Worm (Caenorhabditis elegans): Measurements from ENCODE around the gene his-70.

The his-70 gene

DNA sequence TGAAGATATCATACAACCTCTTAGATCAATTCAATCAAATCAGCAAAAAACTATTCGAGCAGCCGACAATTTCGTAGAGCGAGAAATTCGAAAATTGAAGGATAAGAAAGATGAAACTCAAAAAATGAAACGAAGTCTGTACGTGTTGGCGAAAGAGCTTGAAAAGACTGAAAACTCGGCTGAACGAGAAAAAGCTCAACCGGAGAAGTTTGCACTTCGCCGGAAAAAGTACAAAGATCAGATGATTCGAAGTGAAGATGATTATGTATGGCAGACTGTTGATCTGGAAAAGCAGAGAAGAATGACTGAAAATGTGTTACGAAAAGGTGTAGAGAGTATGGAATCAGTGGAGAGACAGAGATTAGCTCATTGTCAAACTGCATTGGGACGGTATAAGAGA lies 46.9 kb downstream of the his-70 start:
- no peak for TF ChIP-seq mec-3 (tag; optimal IDR thresholded peaks at IDR 0.05; ENCODE audit: borderline replicate concordance)
- no peak for TF ChIP-seq Y22D7AL.16 (tag; optimal IDR thresholded peaks at IDR 0.05)
- TF ChIP-seq ref-2 (tag; optimal IDR thresholded peaks at IDR 0.05) = no peak
- TF ChIP-seq ceh-22 (tag; optimal IDR thresholded peaks at IDR 0.05) = no peak
- TF ChIP-seq nfya-1 (tag; optimal IDR thresholded peaks at IDR 0.05) = no peak
- TF ChIP-seq dmd-4 (tag; optimal IDR thresholded peaks at IDR 0.05; ENCODE audit: borderline replicate concordance) = no peak
- no peak for TF ChIP-seq ceh-18 (tag; optimal IDR thresholded peaks at IDR 0.05)
- TF ChIP-seq odd-2 (tag; optimal IDR thresholded peaks at IDR 0.05) = no peak
- no peak for TF ChIP-seq pha-4 (tag; optimal IDR thresholded peaks at IDR 0.05)
- no peak for TF ChIP-seq ceh-2 (tag; optimal IDR thresholded peaks at IDR 0.05)
- TF ChIP-seq pag-3 (tag; optimal IDR thresholded peaks at IDR 0.05; ENCODE audit: borderline replicate concordance) = no peak
- no peak for TF ChIP-seq nhr-11 (tag; optimal IDR thresholded peaks at IDR 0.05)

DNA sequence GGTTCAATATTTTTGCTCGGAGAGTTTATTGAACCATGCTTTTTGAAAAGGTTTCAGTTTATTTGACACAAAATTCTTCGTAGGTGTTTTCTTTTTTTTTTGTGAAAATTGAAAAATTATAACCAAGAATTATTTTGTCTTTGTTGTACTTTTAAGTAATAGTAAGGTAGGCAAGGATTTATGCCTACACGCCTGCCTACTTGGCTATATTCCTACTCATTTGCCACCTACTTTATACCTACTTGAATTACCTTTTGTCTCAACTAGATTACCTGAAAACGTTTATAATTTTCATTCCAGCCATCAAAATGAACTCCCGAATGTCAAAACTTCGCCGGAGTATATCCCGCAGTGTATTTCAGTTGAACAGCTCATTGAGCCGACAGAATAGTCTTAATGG lies 47.9 kb downstream of the his-70 start, which contains the start of gene C36E8.4:
Gene C36E8.4, plus strand, starts transcription at position 301 of the 400 bp plus-strand sequence.
- no peak for TF ChIP-seq ref-2 (tag; optimal IDR thresholded peaks at IDR 0.05)
- no peak for TF ChIP-seq ztf-16 (tag; optimal IDR thresholded peaks at IDR 0.05)
- no peak for TF ChIP-seq pat-9 (tag; optimal IDR thresholded peaks at IDR 0.05)
- no peak for TF ChIP-seq pag-3 (tag; optimal IDR thresholded peaks at IDR 0.05; ENCODE audit: borderline replicate concordance)
- no peak for TF ChIP-seq ceh-22 (tag; optimal IDR thresholded peaks at IDR 0.05)
- no peak for TF ChIP-seq Y22D7AL.16 (tag; optimal IDR thresholded peaks at IDR 0.05)
- no peak for TF ChIP-seq syd-9 (tag; optimal IDR thresholded peaks at IDR 0.05)
- TF ChIP-seq C38D4.7 (GFP tag; optimal IDR thresholded peaks at IDR 0.05) = no peak
- no peak for TF ChIP-seq rnt-1 (tag; optimal IDR thresholded peaks at IDR 0.05)
- no peak for TF ChIP-seq hlh-30 (tag; optimal IDR thresholded peaks at IDR 0.05; ENCODE audit: insufficient read depth)
- TF ChIP-seq pax-1 (tag; optimal IDR thresholded peaks at IDR 0.05) = no peak
- TF ChIP-seq unc-86 (tag; optimal IDR thresholded peaks at IDR 0.05) = no peak
- no peak for TF ChIP-seq gmeb-2 (tag; optimal IDR thresholded peaks at IDR 0.05)
- no peak for TF ChIP-seq T23F11.4 (GFP tag; optimal IDR thresholded peaks at IDR 0.05)
- TF ChIP-seq nfya-1 (tag; optimal IDR thresholded peaks at IDR 0.05) = no peak
- TF ChIP-seq dmd-4 (tag; optimal IDR thresholded peaks at IDR 0.05; ENCODE audit: borderline replicate concordance) = no peak
- TF ChIP-seq ceh-45 (GFP tag; IDR thresholded peaks at IDR 0.05) = no peak

- TF ChIP-seq lim-6 (tag; optimal IDR thresholded peaks at IDR 0.05) (no peak), pha-4 (tag; optimal IDR thresholded peaks at IDR 0.05) (no peak), sdc-2 (tag; optimal IDR thresholded peaks at IDR 0.05) (no peak), nhr-232 (tag; optimal IDR thresholded peaks at IDR 0.05) (no peak), hlh-30 (tag; optimal IDR thresholded peaks at IDR 0.05; ENCODE audit: insufficient read depth) (no peak), fax-1 (tag; optimal IDR thresholded peaks at IDR 0.05) (no peak)
These were observed 48.9 kb downstream of the his-70 start for ce11 chrIII:4010987-4011386.

ce11 chrIII:4010168-4010567 lies 49.8 kb downstream of the his-70 start:
- TF ChIP-seq nfya-1 (tag; optimal IDR thresholded peaks at IDR 0.05) = peak; percentile 50
- peak; percentile 68 for TF ChIP-seq hlh-6 (tag; optimal IDR thresholded peaks at IDR 0.05)
- peak; percentile 69 for TF ChIP-seq tbx-2 (tag; optimal IDR thresholded peaks at IDR 0.05)
- TF ChIP-seq C08G9.2 (tag; optimal IDR thresholded peaks at IDR 0.05) = peak; percentile 6
- TF ChIP-seq ceh-6 (GFP tag; optimal IDR thresholded peaks at IDR 0.05) = peak; percentile 18
- peak; percentile 67 for TF ChIP-seq ref-2 (tag; optimal IDR thresholded peaks at IDR 0.05)
- peak; percentile 25 for TF ChIP-seq ceh-31 (tag; optimal IDR thresholded peaks at IDR 0.05)
- no peak for TF ChIP-seq K09A11.1 (tag; optimal IDR thresholded peaks at IDR 0.05; ENCODE audit: insufficient read depth)
- peak; percentile 55 for TF ChIP-seq ceh-34 (tag; optimal IDR thresholded peaks at IDR 0.05)
- no peak for TF ChIP-seq ceh-14 (tag; optimal IDR thresholded peaks at IDR 0.05)
- no peak for TF ChIP-seq pat-9 (tag; optimal IDR thresholded peaks at IDR 0.05)
- TF ChIP-seq tbx-7 (tag; optimal IDR thresholded peaks at IDR 0.05) = no peak
- peak; percentile 11 for TF ChIP-seq unc-42 (tag; optimal IDR thresholded peaks at IDR 0.05)
- no peak for TF ChIP-seq hlh-15 (tag; optimal IDR thresholded peaks at IDR 0.05)
- no peak for TF ChIP-seq madf-2 (tag; optimal IDR thresholded peaks at IDR 0.05)
- TF ChIP-seq syd-9 (tag; optimal IDR thresholded peaks at IDR 0.05) = peak; percentile 4
